Worm (Caenorhabditis elegans): ENCODE data around the gene ubc-9.

Gene ubc-9

ce11 chrIV:4643577-4643976 is 7.3 kb upstream of the ubc-9 start:
- TF ChIP-seq ceh-9 (tag; optimal IDR thresholded peaks at IDR 0.05), result no peak
- TF ChIP-seq unc-62 (GFP tag; optimal IDR thresholded peaks at IDR 0.05), result no peak
- peak; percentile 30 for TF ChIP-seq nhr-25 (tag; optimal IDR thresholded peaks at IDR 0.05)

ce11 chrIV:4645243-4645642 is 5.6 kb upstream of the ubc-9 start:
- TF ChIP-seq ceh-9 (tag; optimal IDR thresholded peaks at IDR 0.05) (no peak), ztf-4 (tag; optimal IDR thresholded peaks at IDR 0.05) (no peak)

DNA sequence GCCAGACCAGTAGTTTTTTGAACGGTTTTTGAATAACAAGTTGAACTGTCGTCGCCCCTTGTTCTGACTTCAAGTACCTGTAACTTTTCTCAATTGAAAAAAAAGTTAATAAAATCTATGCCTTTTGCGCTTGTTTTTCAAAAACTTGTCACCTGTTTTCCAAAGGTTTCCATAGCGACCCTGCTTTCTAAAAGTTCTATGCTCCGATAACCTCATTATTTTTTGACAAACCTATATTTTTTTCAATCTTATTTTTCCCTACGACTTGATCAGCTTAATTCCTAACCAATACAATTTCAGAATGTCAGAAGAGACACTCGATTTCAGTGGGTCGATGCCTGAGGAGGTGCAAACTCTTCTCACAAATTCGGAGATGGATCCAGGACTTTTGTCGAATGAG is 3.5 kb upstream of the ubc-9 start, which contains the start of gene F29B9.8:
TSS of gene F29B9.8 (plus strand) at position 301 of the 400 bp plus-strand sequence.
- TF ChIP-seq R02D3.7 (tag; optimal IDR thresholded peaks at IDR 0.05) (no peak), fkh-10 (GFP tag; optimal IDR thresholded peaks at IDR 0.05) (no peak), elt-2 (tag; optimal IDR thresholded peaks at IDR 0.05) (no peak)

ce11 chrIV:4649460-4649859 is 1.4 kb upstream of the ubc-9 start, which contains the start of gene F29B9.7:
TSS of gene F29B9.7 (plus strand) at chrIV:4649760.
- no peak for TF ChIP-seq lin-39 (tag; optimal IDR thresholded peaks at IDR 0.05)
- no peak for TF ChIP-seq lsy-12 (tag; optimal IDR thresholded peaks at IDR 0.05)
- no peak for TF ChIP-seq R02D3.7 (tag; optimal IDR thresholded peaks at IDR 0.05)
- TF ChIP-seq ceh-16 (tag; optimal IDR thresholded peaks at IDR 0.05), result no peak
- no peak for TF ChIP-seq nhr-25 (tag; optimal IDR thresholded peaks at IDR 0.05)
- TF ChIP-seq nhr-43 (tag; optimal IDR thresholded peaks at IDR 0.05; ENCODE audit: poor library complexity, severe bottlenecking), result no peak
- no peak for TF ChIP-seq hmg-11 (tag; optimal IDR thresholded peaks at IDR 0.05)
- TF ChIP-seq jun-1 (tag; optimal IDR thresholded peaks at IDR 0.05), result no peak
- TF ChIP-seq elt-1 (tag; optimal IDR thresholded peaks at IDR 0.05), result no peak
- no peak for TF ChIP-seq tbx-2 (tag; optimal IDR thresholded peaks at IDR 0.05)
- TF ChIP-seq fkh-10 (GFP tag; optimal IDR thresholded peaks at IDR 0.05), result no peak
- no peak for TF ChIP-seq pqm-1 (tag; optimal IDR thresholded peaks at IDR 0.05)

- TF ChIP-seq ama-1 (optimal IDR thresholded peaks at IDR 0.05), result peak; percentile 78
- no peak for TF ChIP-seq nhr-43 (tag; optimal IDR thresholded peaks at IDR 0.05; ENCODE audit: poor library complexity, severe bottlenecking)
- no peak for TF ChIP-seq lin-39 (tag; optimal IDR thresholded peaks at IDR 0.05)
- no peak for TF ChIP-seq lsy-12 (tag; optimal IDR thresholded peaks at IDR 0.05)
- no peak for TF ChIP-seq aly-2 (tag; optimal IDR thresholded peaks at IDR 0.05)
- no peak for TF ChIP-seq fos-1 (tag; optimal IDR thresholded peaks at IDR 0.05)
- no peak for TF ChIP-seq unc-39 (tag; optimal IDR thresholded peaks at IDR 0.05)
- no peak for TF ChIP-seq pqm-1 (tag; optimal IDR thresholded peaks at IDR 0.05)
- TF ChIP-seq ceh-9 (tag; optimal IDR thresholded peaks at IDR 0.05), result no peak
Observed at ce11 chrIV:4652365-4652844, 1.6 kb downstream of the ubc-9 start, which contains the start of gene F29B9.5. TSS of gene F29B9.5 (plus strand) at chrIV:4652415.

DNA sequence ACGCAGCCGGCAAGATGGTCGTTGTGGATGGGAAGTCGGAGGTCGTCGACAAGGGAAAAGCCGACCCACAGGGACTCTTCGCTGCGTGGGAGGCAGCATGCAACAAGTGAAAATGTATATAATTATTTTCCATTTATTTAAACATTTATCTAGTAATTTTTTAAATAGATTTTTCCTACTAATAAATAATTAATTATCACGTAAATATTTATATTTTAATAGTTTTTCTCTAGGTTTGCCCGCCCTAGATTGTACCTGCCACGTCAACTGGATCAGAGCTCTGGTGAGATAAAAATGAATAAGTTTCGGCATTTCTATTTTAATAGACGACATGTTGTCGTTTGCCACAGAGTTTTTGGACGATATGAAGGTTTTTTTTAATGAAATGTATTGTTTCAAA is 2.1 kb downstream of the ubc-9 start, which contains the start of gene psr-1:
TSS of gene psr-1 (plus strand) at position 301 of the 400 bp plus-strand sequence.
- no peak for TF ChIP-seq snpc-4 (tag; optimal IDR thresholded peaks at IDR 0.05)

DNA sequence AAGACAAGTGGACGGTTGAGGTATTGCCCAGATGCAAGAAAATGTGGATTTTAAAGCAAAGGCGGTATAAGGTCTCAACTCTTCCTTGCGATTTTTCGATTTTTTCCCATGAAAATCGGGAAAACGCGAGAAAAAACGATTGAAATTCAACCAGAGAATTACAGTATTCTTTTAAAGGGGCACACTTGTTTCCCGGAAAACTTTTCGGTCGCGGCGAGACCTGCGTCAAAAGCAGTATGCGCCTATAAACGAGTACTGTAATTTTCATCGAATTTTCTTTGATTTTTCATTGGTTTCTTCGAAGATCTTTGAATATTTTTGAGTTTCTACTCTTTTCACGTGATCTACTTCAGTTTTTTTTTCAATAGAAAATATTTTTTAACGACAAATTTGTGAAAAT is 2.9 kb downstream of the ubc-9 start:
- no peak for TF ChIP-seq unc-39 (tag; optimal IDR thresholded peaks at IDR 0.05)
- TF ChIP-seq nhr-11 (tag; optimal IDR thresholded peaks at IDR 0.05), result no peak
- no peak for TF ChIP-seq nhr-28 (tag; optimal IDR thresholded peaks at IDR 0.05)
- no peak for TF ChIP-seq lin-39 (tag; optimal IDR thresholded peaks at IDR 0.05)
- TF ChIP-seq aly-2 (tag; optimal IDR thresholded peaks at IDR 0.05), result no peak
- TF ChIP-seq snpc-4 (tag; optimal IDR thresholded peaks at IDR 0.05), result no peak
- TF ChIP-seq skn-1 (tag; optimal IDR thresholded peaks at IDR 0.05), result no peak
- TF ChIP-seq ama-1 (optimal IDR thresholded peaks at IDR 0.05), result no peak
- no peak for TF ChIP-seq mml-1 (tag; optimal IDR thresholded peaks at IDR 0.05)
- no peak for TF ChIP-seq lin-15B (tag; optimal IDR thresholded peaks at IDR 0.05)
- TF ChIP-seq fkh-10 (GFP tag; optimal IDR thresholded peaks at IDR 0.05), result no peak
- TF ChIP-seq elt-1 (tag; optimal IDR thresholded peaks at IDR 0.05), result no peak
- TF ChIP-seq jun-1 (tag; optimal IDR thresholded peaks at IDR 0.05), result no peak
- TF ChIP-seq ceh-9 (tag; optimal IDR thresholded peaks at IDR 0.05), result no peak
- TF ChIP-seq elt-2 (tag; optimal IDR thresholded peaks at IDR 0.05), result no peak
- TF ChIP-seq elt-3 (tag; optimal IDR thresholded peaks at IDR 0.05), result no peak
- no peak for TF ChIP-seq R02D3.7 (tag; optimal IDR thresholded peaks at IDR 0.05)
- TF ChIP-seq unc-62 (GFP tag; optimal IDR thresholded peaks at IDR 0.05), result no peak
- TF ChIP-seq nhr-25 (tag; optimal IDR thresholded peaks at IDR 0.05), result no peak

Data from whole organism, L3 larva.